Worm (Caenorhabditis elegans): Measurements from ENCODE around the gene pigm-1.

The pigm-1 gene

DNA sequence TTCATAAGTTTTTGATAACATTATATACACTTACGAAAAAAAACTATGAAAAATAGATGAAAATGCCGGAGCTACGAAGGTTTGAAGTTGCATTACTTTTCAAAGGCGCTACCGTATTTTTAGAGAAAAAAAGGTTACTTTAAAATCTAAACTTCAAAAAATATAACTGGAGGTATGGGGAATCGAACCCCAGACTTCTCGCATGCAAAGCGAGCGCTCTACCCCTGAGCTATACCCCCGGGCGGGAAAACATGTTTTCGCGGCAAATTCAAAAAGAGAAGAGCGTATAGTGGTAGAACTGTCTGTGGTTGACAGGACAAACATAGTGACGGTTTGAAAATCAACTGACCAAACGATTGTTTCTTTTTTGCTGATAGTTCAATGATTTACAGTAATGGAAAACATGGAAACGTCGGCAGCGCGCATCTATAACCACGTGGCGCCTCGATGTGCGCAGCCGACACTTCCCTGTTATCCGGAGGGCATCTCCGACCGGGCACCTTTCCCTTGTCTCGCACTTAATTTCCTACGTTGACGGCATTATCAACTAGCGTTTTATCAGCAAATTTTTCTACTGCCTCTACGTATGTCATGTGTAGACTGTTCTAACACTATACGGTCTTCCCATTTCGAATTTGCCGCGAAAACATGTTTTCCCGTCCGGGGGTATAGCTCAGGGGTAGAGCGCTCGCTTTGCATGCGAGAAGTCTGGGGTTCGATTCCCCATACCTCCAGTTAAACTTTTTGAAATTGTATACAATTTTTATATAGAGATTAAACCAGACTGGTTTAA, 14.2 kb upstream of the pigm-1 start (continued):
- no peak for TF ChIP-seq daf-16 (GFP tag; optimal IDR thresholded peaks at IDR 0.05)
- TF ChIP-seq daf-16 (tag; optimal IDR thresholded peaks at IDR 0.05): peak; percentile 41
- peak in 1 of 2 experiments; percentile 90 for TF ChIP-seq unc-62 (GFP tag; optimal IDR thresholded peaks at IDR 0.05 in 1 of 2)
- TF ChIP-seq unc-62 (tag; optimal IDR thresholded peaks at IDR 0.05): no peak
- no peak for TF ChIP-seq mep-1 (tag; optimal IDR thresholded peaks at IDR 0.05)
- TF ChIP-seq daf-12 (tag; optimal IDR thresholded peaks at IDR 0.05): no peak
- no peak for TF ChIP-seq nhr-6 (tag; optimal IDR thresholded peaks at IDR 0.05)
- TF ChIP-seq daf-8 (GFP tag; IDR thresholded peaks at IDR 0.05): no peak
- peak; percentile 48; the same call in 1 of the 2 replicates for TF ChIP-seq tra-1 (GFP tag; IDR thresholded peaks at IDR 0.05)
- no peak for TF ChIP-seq fkh-10 (GFP tag; optimal IDR thresholded peaks at IDR 0.05)
- peak; percentile 28 for TF ChIP-seq hlh-30 (tag; optimal IDR thresholded peaks at IDR 0.05; ENCODE audit: insufficient read depth)
- no peak for TF ChIP-seq ama-1 (optimal IDR thresholded peaks at IDR 0.05)
- TF ChIP-seq lin-38 (GFP tag; IDR thresholded peaks at IDR 0.05): peak; percentile 64
- TF ChIP-seq nhr-77 (tag; optimal IDR thresholded peaks at IDR 0.05): no peak
- TF ChIP-seq egl-27 (tag; optimal IDR thresholded peaks at IDR 0.05): no peak
- no peak for TF ChIP-seq nhr-76 (tag; optimal IDR thresholded peaks at IDR 0.05)
- no peak for TF ChIP-seq ctbp-1 (GFP tag; IDR thresholded peaks at IDR 0.05)
- no peak for TF ChIP-seq lin-13 (GFP tag; optimal IDR thresholded peaks at IDR 0.05)
- no peak for TF ChIP-seq F49E8.2 (tag; optimal IDR thresholded peaks at IDR 0.05; ENCODE audit: borderline replicate concordance)
- TF ChIP-seq Y48G9A.11 (GFP tag; IDR thresholded peaks at IDR 0.05): peak; percentile 45; the same call in 1 of the 2 replicates
- peak; percentile 35; the same call in 1 of the 2 replicates for TF ChIP-seq daf-19 (GFP tag; conservative IDR thresholded peaks at IDR 0.05)
- no peak for TF ChIP-seq lir-3 (tag; optimal IDR thresholded peaks at IDR 0.05)
- peak; percentile 65; the same call in 1 of the 2 replicates for TF ChIP-seq pha-4 (GFP tag; IDR thresholded peaks at IDR 0.05)
- TF ChIP-seq pha-4 (tag; optimal IDR thresholded peaks at IDR 0.05): no peak
- TF ChIP-seq Y75B8A.6 (GFP tag; IDR thresholded peaks at IDR 0.05): no peak
- no peak for TF ChIP-seq tag-97 (GFP tag; IDR thresholded peaks at IDR 0.05)
- TF ChIP-seq nhr-48 (tag; optimal IDR thresholded peaks at IDR 0.05): no peak
- TF ChIP-seq skn-1 (tag; optimal IDR thresholded peaks at IDR 0.05): no peak
- TF ChIP-seq T20F7.1 (GFP tag; optimal IDR thresholded peaks at IDR 0.05): no peak
- TF ChIP-seq fos-1 (tag; optimal IDR thresholded peaks at IDR 0.05): no peak
- TF ChIP-seq ceh-32 (tag; optimal IDR thresholded peaks at IDR 0.05; ENCODE audit: poor library complexity): no peak
- peak; percentile 39; the same call in 1 of the 2 replicates for TF ChIP-seq saeg-2 (GFP tag; IDR thresholded peaks at IDR 0.05)
- TF ChIP-seq arid-1 (GFP tag; conservative IDR thresholded peaks at IDR 0.05): peak; percentile 80
- 0 out of 2 replicates have a peak, but pooled peaks have one; percentile 15 for TF ChIP-seq set-16 (GFP tag; IDR thresholded peaks at IDR 0.05)
- TF ChIP-seq nhr-28 (tag; optimal IDR thresholded peaks at IDR 0.05): peak; percentile 10
- TF ChIP-seq ztf-11 (tag; optimal IDR thresholded peaks at IDR 0.05): no peak
- no peak for TF ChIP-seq lin-39 (tag; optimal IDR thresholded peaks at IDR 0.05)
- TF ChIP-seq unc-39 (tag; optimal IDR thresholded peaks at IDR 0.05): no peak
- TF ChIP-seq nhr-41 (GFP tag; IDR thresholded peaks at IDR 0.05): no peak
- no peak for TF ChIP-seq hif-1 (tag; optimal IDR thresholded peaks at IDR 0.05)
- TF ChIP-seq ceh-44 (GFP tag; IDR thresholded peaks at IDR 0.05): no peak
- peak; percentile 77 for TF ChIP-seq mxl-3 (GFP tag; optimal IDR thresholded peaks at IDR 0.05)
- no peak for TF ChIP-seq cey-2 (tag; optimal IDR thresholded peaks at IDR 0.05; ENCODE audit: borderline replicate concordance, insufficient read depth)
- no peak for TF ChIP-seq F26F4.8 (GFP tag; conservative IDR thresholded peaks at IDR 0.05)
- no peak for TF ChIP-seq ceh-20 (GFP tag; IDR thresholded peaks at IDR 0.05)
- TF ChIP-seq ces-1 (GFP tag; optimal IDR thresholded peaks at IDR 0.05): no peak
- no peak for TF ChIP-seq F44E2.7 (GFP tag; IDR thresholded peaks at IDR 0.05)
- TF ChIP-seq unc-130 (GFP tag; optimal IDR thresholded peaks at IDR 0.05): no peak
- TF ChIP-seq madf-5 (GFP tag; IDR thresholded peaks at IDR 0.05): no peak
- TF ChIP-seq mxl-2 (GFP tag; conservative IDR thresholded peaks at IDR 0.05): 0 out of 2 replicates have a peak, but pooled peaks have one; percentile 35

Measured in whole organism, L4 larva.